Fruit fly (Drosophila melanogaster): ENCODE results near the gene CG5114.

Gene CG5114

DNA sequence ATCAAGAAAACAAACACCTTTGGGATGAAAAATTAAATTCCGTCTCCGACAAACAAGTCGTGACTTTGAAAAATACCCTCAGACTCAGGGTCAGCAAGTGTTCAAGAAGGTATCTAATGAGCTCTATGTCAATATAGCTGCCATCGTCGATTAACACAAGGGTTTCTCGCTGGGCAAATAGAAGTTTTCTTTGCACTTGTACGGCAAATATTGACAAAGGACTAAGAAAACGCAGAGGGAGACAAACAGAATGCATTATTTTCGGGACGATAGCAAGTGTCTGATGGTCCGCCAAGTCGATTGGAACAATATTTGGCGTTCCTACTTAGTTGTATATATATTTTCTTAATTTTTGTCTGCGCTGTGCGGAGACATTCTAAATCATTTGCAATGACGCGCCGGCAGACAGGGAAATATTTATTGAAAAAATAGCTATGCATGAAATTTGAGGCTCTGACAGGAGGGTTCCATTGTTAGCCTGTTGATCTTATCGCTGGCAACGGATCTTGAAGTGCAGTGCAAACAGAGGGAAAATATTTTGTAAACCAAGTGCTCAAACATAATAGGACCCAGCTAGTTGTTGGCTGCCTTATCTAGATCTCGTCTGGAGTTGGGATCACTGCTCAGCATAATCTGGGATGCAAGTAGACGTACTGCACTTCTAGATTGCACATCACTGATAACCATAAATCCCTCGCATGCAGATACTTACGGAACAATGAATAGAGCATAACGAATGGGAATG is 26.2 kb upstream of the CG5114 start:
- TF ChIP-seq fd96Ca (GFP tag; IDR thresholded peaks at IDR 0.05) (no peak), Pif1B (GFP tag; optimal IDR thresholded peaks at IDR 0.05) (no peak), CG12605 (GFP tag; IDR thresholded peaks at IDR 0.05) (no peak), gl (tag; optimal IDR thresholded peaks at IDR 0.05) (no peak), Snoo (tag; optimal IDR thresholded peaks at IDR 0.05) (no peak), Pif1A (GFP tag; optimal IDR thresholded peaks at IDR 0.05) (no peak), D1 (tag; optimal IDR thresholded peaks at IDR 0.05) (no peak), CG17806 (tag; optimal IDR thresholded peaks at IDR 0.05) (no peak), CG15710 (tag; optimal IDR thresholded peaks at IDR 0.05) (no peak), CG34367 (tag; optimal IDR thresholded peaks at IDR 0.05) (no peak), CG8301 (tag; optimal IDR thresholded peaks at IDR 0.05) (no peak), EcR (GFP tag; optimal IDR thresholded peaks at IDR 0.05) (no peak), CG9948 (tag; optimal IDR thresholded peaks at IDR 0.05) (no peak), CG14655 (GFP tag; optimal IDR thresholded peaks at IDR 0.05) (no peak), rn (GFP tag; IDR thresholded peaks at IDR 0.05) (no peak), CG32121 (GFP tag; IDR thresholded peaks at IDR 0.05) (no peak), CG4496 (GFP tag; IDR thresholded peaks at IDR 0.05) (no peak), CG10348 (GFP tag; IDR thresholded peaks at IDR 0.05) (no peak), Ets98B (GFP tag; IDR thresholded peaks at IDR 0.05) (no peak)

DNA sequence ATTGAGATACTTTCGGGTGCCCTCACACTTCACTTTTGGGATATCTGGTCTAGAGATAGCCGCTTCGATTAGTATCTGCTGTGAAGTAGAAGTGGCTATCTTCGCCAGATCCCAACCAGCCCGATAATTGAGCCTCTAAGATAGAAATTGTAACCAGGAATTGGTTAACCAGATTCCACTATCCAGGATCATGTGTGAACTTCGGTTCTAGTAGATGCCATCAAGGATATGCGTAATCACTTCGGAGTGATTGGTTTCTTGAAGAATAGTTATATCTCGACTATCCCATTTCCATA is 25.7 kb upstream of the CG5114 start:
- TF ChIP-seq D1 (tag; optimal IDR thresholded peaks at IDR 0.05) (no peak), CG15710 (tag; optimal IDR thresholded peaks at IDR 0.05) (no peak), CG8159 (tag; optimal IDR thresholded peaks at IDR 0.05) (no peak), CG17806 (tag; optimal IDR thresholded peaks at IDR 0.05) (no peak)

DNA sequence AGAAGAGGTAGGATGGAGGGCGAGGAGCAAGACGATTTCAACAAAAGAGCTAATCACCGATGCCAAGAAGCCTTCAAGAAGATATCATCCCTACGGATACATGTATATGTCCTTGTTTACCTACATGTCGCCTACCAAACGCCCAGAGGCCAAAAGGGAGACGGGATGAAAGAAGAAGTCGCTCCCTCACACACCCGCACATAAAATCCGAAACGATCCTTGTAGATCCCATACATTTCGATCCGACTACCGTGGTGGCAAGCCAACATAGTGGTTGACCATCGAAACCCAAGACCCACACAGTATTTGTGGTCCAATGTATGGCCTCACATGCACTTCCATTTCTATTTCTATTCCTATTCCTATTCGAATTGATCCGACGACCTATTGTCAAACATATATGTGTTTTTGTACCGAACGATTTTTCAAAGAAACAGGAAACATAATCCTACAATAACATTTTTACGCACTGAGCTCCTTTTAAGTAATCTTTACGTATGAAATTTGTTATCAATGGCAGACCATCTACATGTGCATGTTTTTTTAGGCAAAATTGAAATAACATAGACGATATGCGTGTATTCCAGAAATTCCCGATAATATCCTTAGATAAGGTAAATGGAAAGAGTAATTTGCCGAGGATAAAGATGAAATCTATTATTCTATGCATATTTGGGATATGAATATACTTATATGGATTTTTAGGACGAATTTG is 23.9 kb upstream of the CG5114 start:
- no peak for TF ChIP-seq Snoo (tag; optimal IDR thresholded peaks at IDR 0.05)
- no peak for TF ChIP-seq gl (tag; optimal IDR thresholded peaks at IDR 0.05)
- TF ChIP-seq D1 (tag; optimal IDR thresholded peaks at IDR 0.05): no peak
- no peak for TF ChIP-seq Ets98B (GFP tag; IDR thresholded peaks at IDR 0.05)

DNA sequence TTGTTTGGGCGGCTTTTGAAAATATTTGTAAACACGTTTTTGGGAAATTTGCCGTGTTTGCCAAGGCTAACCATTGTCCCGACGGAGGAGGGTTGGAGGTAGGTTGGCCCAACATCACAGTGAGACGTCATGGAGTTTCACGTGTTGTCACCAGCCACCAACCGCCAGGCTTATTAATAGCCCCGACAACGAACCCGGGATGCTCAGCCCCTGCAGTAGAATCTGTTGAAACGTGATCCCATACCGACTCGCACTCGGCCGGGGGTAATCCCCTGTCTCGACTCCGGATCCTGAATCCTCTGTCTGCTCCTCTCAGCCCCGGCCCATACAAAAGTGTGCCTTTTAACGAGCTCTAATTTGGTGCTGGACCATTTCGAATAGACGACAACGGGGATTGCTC is 22.1 kb upstream of the CG5114 start:
- TF ChIP-seq CG4496 (GFP tag; IDR thresholded peaks at IDR 0.05) (no peak), CG9948 (tag; optimal IDR thresholded peaks at IDR 0.05) (no peak), rn (GFP tag; IDR thresholded peaks at IDR 0.05) (no peak), gl (tag; optimal IDR thresholded peaks at IDR 0.05) (no peak), fd96Ca (GFP tag; IDR thresholded peaks at IDR 0.05) (no peak), CG8301 (tag; optimal IDR thresholded peaks at IDR 0.05) (no peak), D1 (tag; optimal IDR thresholded peaks at IDR 0.05) (no peak), Snoo (tag; optimal IDR thresholded peaks at IDR 0.05) (no peak), Ets98B (GFP tag; IDR thresholded peaks at IDR 0.05) (no peak), CG13204 (GFP tag; optimal IDR thresholded peaks at IDR 0.05) (no peak)

DNA sequence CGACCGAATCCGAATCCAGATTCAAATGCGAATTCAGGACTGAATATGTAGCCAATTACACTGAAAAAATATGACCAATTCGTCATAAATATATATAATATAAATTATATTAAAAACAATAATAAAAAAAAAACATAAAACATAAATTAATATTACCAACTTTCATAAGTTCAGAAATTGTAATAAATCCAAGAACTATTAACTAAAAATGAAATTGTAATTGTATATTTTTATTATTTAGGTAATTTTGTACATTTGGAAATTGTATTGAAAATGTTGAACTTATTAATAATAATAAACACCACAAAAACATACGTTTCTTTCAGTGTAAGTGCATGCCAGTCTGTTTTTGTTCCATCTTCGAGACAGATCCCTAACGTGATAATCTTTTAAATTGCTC is 21.6 kb upstream of the CG5114 start:
- no peak for TF ChIP-seq CG10348 (GFP tag; IDR thresholded peaks at IDR 0.05)
- no peak for TF ChIP-seq Pif1A (GFP tag; optimal IDR thresholded peaks at IDR 0.05)
- TF ChIP-seq CG14655 (GFP tag; optimal IDR thresholded peaks at IDR 0.05): no peak
- TF ChIP-seq CG32121 (GFP tag; IDR thresholded peaks at IDR 0.05): no peak
- TF ChIP-seq fd96Ca (GFP tag; IDR thresholded peaks at IDR 0.05): no peak
- no peak for TF ChIP-seq D1 (tag; optimal IDR thresholded peaks at IDR 0.05)
- TF ChIP-seq CG9948 (tag; optimal IDR thresholded peaks at IDR 0.05): no peak
- no peak for TF ChIP-seq CG17806 (tag; optimal IDR thresholded peaks at IDR 0.05)
- TF ChIP-seq CG8159 (tag; optimal IDR thresholded peaks at IDR 0.05): no peak

DNA sequence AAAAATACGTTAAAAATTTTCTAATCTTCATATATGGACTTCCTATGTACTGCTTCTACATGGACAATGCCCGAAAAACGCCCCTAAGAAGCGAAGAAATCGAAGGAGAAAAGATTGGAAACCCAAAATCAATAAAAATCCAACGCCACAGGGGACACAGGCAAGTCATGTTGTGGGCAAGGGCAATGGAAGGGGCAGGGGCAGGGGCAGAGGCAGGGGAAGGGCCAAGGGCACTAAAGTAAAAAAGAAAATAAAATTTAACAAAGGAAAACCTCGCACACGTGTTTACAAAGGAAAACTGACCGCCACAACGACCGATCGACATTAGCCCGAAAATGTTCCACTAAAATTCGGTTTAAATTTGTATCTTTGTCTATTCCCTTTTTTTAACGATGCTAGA is 19.9 kb upstream of the CG5114 start:
- TF ChIP-seq CG4496 (GFP tag; IDR thresholded peaks at IDR 0.05) (no peak), CG8301 (tag; optimal IDR thresholded peaks at IDR 0.05) (no peak), CG9948 (tag; optimal IDR thresholded peaks at IDR 0.05) (no peak), CG13204 (GFP tag; optimal IDR thresholded peaks at IDR 0.05) (no peak), Ets98B (GFP tag; IDR thresholded peaks at IDR 0.05) (no peak), CG32121 (GFP tag; IDR thresholded peaks at IDR 0.05) (no peak), CG10348 (GFP tag; IDR thresholded peaks at IDR 0.05) (no peak), CG34367 (tag; optimal IDR thresholded peaks at IDR 0.05) (no peak), fd96Ca (GFP tag; IDR thresholded peaks at IDR 0.05) (no peak), CG17806 (tag; optimal IDR thresholded peaks at IDR 0.05) (no peak), rn (GFP tag; IDR thresholded peaks at IDR 0.05) (no peak), Pif1A (GFP tag; optimal IDR thresholded peaks at IDR 0.05) (no peak), CG12605 (GFP tag; IDR thresholded peaks at IDR 0.05) (no peak)

DNA sequence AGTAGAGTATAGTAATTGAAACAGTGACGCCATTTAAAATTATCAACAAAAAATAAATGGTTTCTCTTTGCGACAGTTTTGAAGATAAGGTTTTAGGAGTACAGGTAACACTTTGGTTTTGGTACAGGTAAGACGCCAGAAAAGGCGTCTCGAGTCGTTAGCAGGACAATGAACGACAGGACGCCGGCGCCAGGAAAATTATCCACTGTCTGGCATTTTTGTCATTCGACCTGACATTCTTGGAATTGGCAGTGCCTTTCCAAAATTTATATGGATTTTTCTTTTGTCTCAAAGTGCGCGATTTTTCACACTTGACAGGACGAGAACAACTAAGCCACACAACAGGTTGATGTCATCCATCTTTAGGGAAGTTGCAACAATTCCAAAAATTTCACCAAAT is 17.8 kb upstream of the CG5114 start:
- no peak for TF ChIP-seq Pif1B (GFP tag; optimal IDR thresholded peaks at IDR 0.05)
- no peak for TF ChIP-seq rn (GFP tag; IDR thresholded peaks at IDR 0.05)
- no peak for TF ChIP-seq CG4496 (GFP tag; IDR thresholded peaks at IDR 0.05)
- TF ChIP-seq CG8301 (tag; optimal IDR thresholded peaks at IDR 0.05): no peak
- TF ChIP-seq CG15710 (tag; optimal IDR thresholded peaks at IDR 0.05): no peak
- no peak for TF ChIP-seq EcR (GFP tag; optimal IDR thresholded peaks at IDR 0.05)
- TF ChIP-seq CG9948 (tag; optimal IDR thresholded peaks at IDR 0.05): no peak
- no peak for TF ChIP-seq CG32121 (GFP tag; IDR thresholded peaks at IDR 0.05)
- no peak for TF ChIP-seq CG13204 (GFP tag; optimal IDR thresholded peaks at IDR 0.05)
- no peak for TF ChIP-seq Snoo (tag; optimal IDR thresholded peaks at IDR 0.05)
- TF ChIP-seq Ets98B (GFP tag; IDR thresholded peaks at IDR 0.05): no peak
- no peak for TF ChIP-seq gl (tag; optimal IDR thresholded peaks at IDR 0.05)
- no peak for TF ChIP-seq Pif1A (GFP tag; optimal IDR thresholded peaks at IDR 0.05)
- no peak for TF ChIP-seq CG14655 (GFP tag; optimal IDR thresholded peaks at IDR 0.05)
- no peak for TF ChIP-seq D1 (tag; optimal IDR thresholded peaks at IDR 0.05)
- TF ChIP-seq CG8159 (tag; optimal IDR thresholded peaks at IDR 0.05): no peak
